Fruit fly (Drosophila melanogaster): ENCODE results near the gene CG7685.

CG7685 gene

dm6 chr3R:18385593-18385992 is 19.1 kb upstream of the CG7685 start, which contains the start of gene cona:
Gene cona (plus strand): TSS chr3R:18385828.
- TF ChIP-seq ttk (optimal IDR thresholded peaks at IDR 0.05) (no peak), Myc (optimal IDR thresholded peaks at IDR 0.05) (no peak), Sin3A (optimal IDR thresholded peaks at IDR 0.05) (no peak), h (optimal IDR thresholded peaks at IDR 0.05) (no peak), insv (optimal IDR thresholded peaks at IDR 0.05) (no peak), psq (optimal IDR thresholded peaks at IDR 0.05) (no peak)

dm6 chr3R:18389790-18390189 is 14.9 kb upstream of the CG7685 start, which contains the start of gene Vha100-4:
Gene Vha100-4 (minus strand): TSS chr3R:18389805.
- TF ChIP-seq insv (optimal IDR thresholded peaks at IDR 0.05), result no peak
- no peak for TF ChIP-seq Sin3A (optimal IDR thresholded peaks at IDR 0.05)
- no peak for TF ChIP-seq ttk (optimal IDR thresholded peaks at IDR 0.05)
- no peak for TF ChIP-seq h (optimal IDR thresholded peaks at IDR 0.05)
- no peak for TF ChIP-seq psq (optimal IDR thresholded peaks at IDR 0.05)
- TF ChIP-seq Myc (optimal IDR thresholded peaks at IDR 0.05), result no peak

- TF ChIP-seq ttk (optimal IDR thresholded peaks at IDR 0.05), result no peak
- no peak for TF ChIP-seq Sin3A (optimal IDR thresholded peaks at IDR 0.05)
- TF ChIP-seq psq (optimal IDR thresholded peaks at IDR 0.05), result no peak
- TF ChIP-seq h (optimal IDR thresholded peaks at IDR 0.05), result no peak
- TF ChIP-seq Myc (optimal IDR thresholded peaks at IDR 0.05), result no peak
- no peak for TF ChIP-seq insv (optimal IDR thresholded peaks at IDR 0.05)
Observed at dm6 chr3R:18393436-18393835, 11.3 kb upstream of the CG7685 start.

dm6 chr3R:18394876-18395275 is 9.9 kb upstream of the CG7685 start:
- no peak for TF ChIP-seq Sin3A (optimal IDR thresholded peaks at IDR 0.05)
- no peak for TF ChIP-seq ttk (optimal IDR thresholded peaks at IDR 0.05)
- TF ChIP-seq insv (optimal IDR thresholded peaks at IDR 0.05), result no peak
- TF ChIP-seq h (optimal IDR thresholded peaks at IDR 0.05), result no peak
- no peak for TF ChIP-seq psq (optimal IDR thresholded peaks at IDR 0.05)
- no peak for TF ChIP-seq Myc (optimal IDR thresholded peaks at IDR 0.05)

dm6 chr3R:18395694-18396093 is 9.0 kb upstream of the CG7685 start:
- TF ChIP-seq h (optimal IDR thresholded peaks at IDR 0.05), result no peak
- no peak for TF ChIP-seq Myc (optimal IDR thresholded peaks at IDR 0.05)
- no peak for TF ChIP-seq Sin3A (optimal IDR thresholded peaks at IDR 0.05)
- no peak for TF ChIP-seq psq (optimal IDR thresholded peaks at IDR 0.05)
- no peak for TF ChIP-seq insv (optimal IDR thresholded peaks at IDR 0.05)
- no peak for TF ChIP-seq ttk (optimal IDR thresholded peaks at IDR 0.05)

- TF ChIP-seq insv (optimal IDR thresholded peaks at IDR 0.05), result no peak
- no peak for TF ChIP-seq Myc (optimal IDR thresholded peaks at IDR 0.05)
- TF ChIP-seq h (optimal IDR thresholded peaks at IDR 0.05), result no peak
- no peak for TF ChIP-seq psq (optimal IDR thresholded peaks at IDR 0.05)
- no peak for TF ChIP-seq Sin3A (optimal IDR thresholded peaks at IDR 0.05)
- TF ChIP-seq ttk (optimal IDR thresholded peaks at IDR 0.05), result no peak
Observed at dm6 chr3R:18396801-18397604, 7.7 kb upstream of the CG7685 start, which contains the start of gene Vti1b. Gene Vti1b (plus strand): TSS chr3R:18396995.

dm6 chr3R:18397834-18398378 is 6.8 kb upstream of the CG7685 start:
- no peak for TF ChIP-seq Myc (optimal IDR thresholded peaks at IDR 0.05)
- no peak for TF ChIP-seq h (optimal IDR thresholded peaks at IDR 0.05)

- TF ChIP-seq Myc (optimal IDR thresholded peaks at IDR 0.05) (no peak), psq (optimal IDR thresholded peaks at IDR 0.05) (peak; percentile 3)
Observed at dm6 chr3R:18398460-18398901, 6.3 kb upstream of the CG7685 start.

dm6 chr3R:18398954-18399697 is 5.6 kb upstream of the CG7685 start, which contains the start of gene Vha100-2:
Gene Vha100-2 (minus strand): TSS chr3R:18399169.
- TF ChIP-seq h (optimal IDR thresholded peaks at IDR 0.05) (no peak), Myc (optimal IDR thresholded peaks at IDR 0.05) (no peak), Sin3A (optimal IDR thresholded peaks at IDR 0.05) (no peak), insv (optimal IDR thresholded peaks at IDR 0.05) (no peak), psq (optimal IDR thresholded peaks at IDR 0.05) (no peak), ttk (optimal IDR thresholded peaks at IDR 0.05) (no peak)

- TF ChIP-seq Myc (optimal IDR thresholded peaks at IDR 0.05) (no peak), Sin3A (optimal IDR thresholded peaks at IDR 0.05) (no peak), h (optimal IDR thresholded peaks at IDR 0.05) (no peak), psq (optimal IDR thresholded peaks at IDR 0.05) (no peak), insv (optimal IDR thresholded peaks at IDR 0.05) (no peak), ttk (optimal IDR thresholded peaks at IDR 0.05) (no peak)
Observed at dm6 chr3R:18399698-18400020, 5.1 kb upstream of the CG7685 start.

dm6 chr3R:18402549-18403429 is 2.0 kb upstream of the CG7685 start, which contains the start of the genes Wdr37 and koko:
Gene Wdr37 (minus strand): TSS chr3R:18402716.
Gene koko (plus strand): TSS chr3R:18403026.
- TF ChIP-seq Myc (optimal IDR thresholded peaks at IDR 0.05) (no peak), ttk (optimal IDR thresholded peaks at IDR 0.05) (no peak), h (optimal IDR thresholded peaks at IDR 0.05) (no peak), insv (optimal IDR thresholded peaks at IDR 0.05) (no peak), psq (optimal IDR thresholded peaks at IDR 0.05) (no peak)

Data from Kc167 (cell line).